Worm (Caenorhabditis elegans): ENCODE measurements around the gene C25E10.10.

DNA sequence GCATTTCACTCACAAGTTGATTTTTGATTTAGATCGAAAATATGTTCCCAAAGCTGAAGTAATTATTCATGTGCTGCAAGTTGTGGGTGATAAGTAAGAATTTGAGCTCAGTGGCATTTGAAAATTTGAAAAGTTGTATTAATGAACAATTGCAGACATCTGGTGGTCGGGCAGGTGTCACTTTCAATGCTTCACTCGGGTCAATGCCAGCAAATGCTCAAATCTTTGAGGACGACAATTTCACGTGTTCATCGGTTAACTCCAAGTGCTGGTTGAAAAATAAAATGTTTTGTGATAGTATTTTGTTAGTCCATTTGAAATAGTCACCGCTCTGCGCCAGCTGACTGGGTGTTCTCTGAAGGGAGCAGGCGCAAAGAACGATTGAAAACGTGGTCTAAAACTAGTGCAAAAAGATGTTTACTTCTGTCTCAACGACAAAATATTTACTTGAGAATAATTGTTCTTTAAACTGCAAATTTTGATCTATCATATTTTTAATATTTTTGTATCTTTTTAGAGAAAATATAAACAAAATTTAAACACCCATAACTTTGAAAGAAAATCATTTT, 38.0 kb upstream of the C25E10.10 start:
- TF ChIP-seq lsy-2 (tag; optimal IDR thresholded peaks at IDR 0.05): no peak
- TF ChIP-seq nhr-12 (tag; optimal IDR thresholded peaks at IDR 0.05): no peak
- no peak for TF ChIP-seq mab-5 (tag; optimal IDR thresholded peaks at IDR 0.05)
- no peak for TF ChIP-seq lin-13 (tag; optimal IDR thresholded peaks at IDR 0.05)
- TF ChIP-seq sem-2 (GFP tag; optimal IDR thresholded peaks at IDR 0.05): no peak
- TF ChIP-seq unc-39 (tag; optimal IDR thresholded peaks at IDR 0.05): no peak
- TF ChIP-seq ceh-83 (GFP tag; optimal IDR thresholded peaks at IDR 0.05): no peak
- no peak for TF ChIP-seq mep-1 (tag; optimal IDR thresholded peaks at IDR 0.05)

All from whole organism, mixed stage, embryonic.